Worm (Caenorhabditis elegans) whole organism, young adult: Measurements from ENCODE around the gene czw-1.

Experiments used
- B0261.1 ChIP-seq: sonication (generic microtip); optimal IDR thresholded peaks from 2 replicates; lab custom pipeline; 2016; ENCODE audit warnings: mild to moderate bottlenecking, missing genetic modification characterization, moderate library complexity, missing compliant biosample characterization
- D2030.7 ChIP-seq: fragments of 200-800 bp; sonication (Bioruptor generic); IDR thresholded peaks from 2 replicates; pipeline ENCODE4 v1.3.6; 2022; ENCODE audit warnings: missing genetic modification reagents, missing genetic modification characterization, missing compliant biosample characterization
- F10E7.11 ChIP-seq: sonication (generic microtip); optimal IDR thresholded peaks from 2 replicates; lab custom pipeline; 2017; ENCODE audit warnings: mild to moderate bottlenecking, missing genetic modification characterization, moderate library complexity, missing compliant biosample characterization
- F33H1.4 ChIP-seq: fragments of 200-800 bp; sonication (Bioruptor generic); IDR thresholded peaks from 2 replicates; pipeline ENCODE4 v1.3.6; 2022; ENCODE audit warnings: missing genetic modification reagents, missing genetic modification characterization, missing compliant biosample characterization
- F49E8.2 ChIP-seq: sonication (generic microtip); optimal IDR thresholded peaks from 3 replicates; lab custom pipeline; 2017; ENCODE audit warnings: missing genetic modification characterization, mild to moderate bottlenecking, missing compliant biosample characterization, antibody characterized with exemption, moderate library complexity; ENCODE audit not compliant: insufficient read depth
- F52B5.7 ChIP-seq: sonication (generic microtip); optimal IDR thresholded peaks from 2 replicates; lab custom pipeline; 2016; ENCODE audit warnings: mild to moderate bottlenecking, missing genetic modification characterization, missing compliant biosample characterization
- K12H6.12 ChIP-seq: fragments of 200-800 bp; sonication (Bioruptor generic); optimal IDR thresholded peaks from 2 replicates; lab custom pipeline; 2018; ENCODE audit warnings: mild to moderate bottlenecking, missing genetic modification characterization, missing compliant biosample characterization
- Y53F4B.3 ChIP-seq: fragments of 200-800 bp; sonication (Bioruptor generic); IDR thresholded peaks from 2 replicates; pipeline ENCODE4 v1.3.6; 2022; ENCODE audit warnings: missing genetic modification reagents, missing genetic modification characterization, missing compliant biosample characterization
- Y79H2A.3 ChIP-seq: fragments of 200-800 bp; sonication (Bioruptor generic); conservative IDR thresholded peaks from 2 replicates; pipeline ENCODE4 v1.3.6; 2022; ENCODE audit warnings: missing genetic modification reagents, missing genetic modification characterization, missing compliant biosample characterization
- ZK185.1 ChIP-seq: sonication (generic microtip); optimal IDR thresholded peaks from 2 replicates; lab custom pipeline; 2016; ENCODE audit warnings: mild to moderate bottlenecking, missing genetic modification characterization, missing compliant biosample characterization; ENCODE audit not compliant: poor library complexity, severe bottlenecking
- athp-1 ChIP-seq: sonication (generic microtip); optimal IDR thresholded peaks from 2 replicates; lab custom pipeline; 2017; ENCODE audit warnings: mild to moderate bottlenecking, missing genetic modification characterization, missing compliant biosample characterization
- attf-5 ChIP-seq: fragments of 200-800 bp; sonication (Bioruptor generic); optimal IDR thresholded peaks from 2 replicates; lab custom pipeline; 2018; ENCODE audit warnings: mild to moderate bottlenecking, missing genetic modification characterization, missing compliant biosample characterization
- attf-6 ChIP-seq: fragments of 200-800 bp; sonication (Bioruptor generic); IDR thresholded peaks from 2 replicates; pipeline ENCODE4 v1.3.6; 2022; ENCODE audit warnings: missing genetic modification reagents, missing genetic modification characterization, missing compliant biosample characterization
- bed-2 ChIP-seq: fragments of 200-800 bp; sonication (Bioruptor generic); IDR thresholded peaks from 2 replicates; pipeline ENCODE4 v1.3.6; 2022; ENCODE audit warnings: missing genetic modification reagents, missing genetic modification characterization, missing compliant biosample characterization
- cebp-2 ChIP-seq: fragments of 200-800 bp; sonication (Bioruptor generic); IDR thresholded peaks from 2 replicates; pipeline ENCODE4 v1.3.6; 2022; ENCODE audit warnings: missing genetic modification characterization, missing compliant biosample characterization
- ceh-27 ChIP-seq: fragments of 200-800 bp; sonication (Bioruptor generic); optimal IDR thresholded peaks from 2 replicates; lab custom pipeline; 2018; ENCODE audit warnings: mild to moderate bottlenecking, missing genetic modification characterization, moderate library complexity, missing compliant biosample characterization
- ceh-40 ChIP-seq: fragments of 200-800 bp; sonication (Bioruptor generic); IDR thresholded peaks from 2 replicates; pipeline ENCODE4 v1.3.6; 2022; ENCODE audit warnings: missing genetic modification characterization, missing compliant biosample characterization
- die-1 ChIP-seq: sonication (generic microtip); optimal IDR thresholded peaks from 2 replicates; lab custom pipeline; 2016; ENCODE audit warnings: missing genotype, mild to moderate bottlenecking, missing genetic modification characterization, missing compliant biosample characterization
- dox-1 ChIP-seq: fragments of 200-800 bp; sonication (Bioruptor generic); IDR thresholded peaks from 2 replicates; pipeline ENCODE4 v1.3.6; 2022; ENCODE audit warnings: missing genetic modification reagents, missing genetic modification characterization, missing compliant biosample characterization
- egl-18 ChIP-seq: fragments of 200-800 bp; sonication (Bioruptor generic); IDR thresholded peaks from 2 replicates; pipeline ENCODE4 v1.3.6; 2022; ENCODE audit warnings: missing genetic modification reagents, missing genetic modification characterization, missing compliant biosample characterization
- ekl-4 ChIP-seq: fragments of 200-800 bp; sonication (Bioruptor generic); IDR thresholded peaks from 2 replicates; pipeline ENCODE4 v1.3.6; 2022; ENCODE audit warnings: missing genetic modification reagents, missing genetic modification characterization, missing compliant biosample characterization
- gei-17 ChIP-seq: fragments of 200-800 bp; sonication (Bioruptor generic); optimal IDR thresholded peaks from 2 replicates; lab custom pipeline; 2018; ENCODE audit warnings: mild to moderate bottlenecking, missing genetic modification characterization, missing compliant biosample characterization
- hlh-26 ChIP-seq: fragments of 200-800 bp; sonication (Bioruptor generic); conservative IDR thresholded peaks from 2 replicates; pipeline ENCODE4 v1.3.6; 2022; ENCODE audit warnings: missing genetic modification reagents, missing genetic modification characterization, missing compliant biosample characterization
- hmg-20 ChIP-seq: fragments of 200-800 bp; sonication (Bioruptor generic); IDR thresholded peaks from 2 replicates; pipeline ENCODE4 v1.3.6; 2022; ENCODE audit warnings: missing genetic modification reagents, missing genetic modification characterization, missing compliant biosample characterization
- lag-1 ChIP-seq: fragments of 200-800 bp; sonication (Bioruptor generic); IDR thresholded peaks from 2 replicates; pipeline ENCODE4 v1.3.6; 2022; ENCODE audit warnings: missing genetic modification reagents, missing genetic modification characterization, missing compliant biosample characterization
- let-526 ChIP-seq: fragments of 200-800 bp; sonication (Bioruptor generic); IDR thresholded peaks from 2 replicates; pipeline ENCODE4 v1.3.6; 2022; ENCODE audit warnings: missing genetic modification reagents, missing genetic modification characterization, missing compliant biosample characterization
- lin-26 ChIP-seq: fragments of 200-800 bp; sonication (Bioruptor generic); IDR thresholded peaks from 2 replicates; pipeline ENCODE4 v1.3.6; 2022; ENCODE audit warnings: missing genetic modification reagents, missing genetic modification characterization, missing compliant biosample characterization
- lin-35 ChIP-seq, 3 experiments: fragments of 150-350 bp in 2 of 3; sonication (generic microtip) in 1 of 3; optimal IDR thresholded peaks; 2 replicates each; lab custom pipeline; 2014 to 2018; ENCODE audit warnings: missing biosample characterization in 3 of 3, missing genetic modification characterization in 3 of 3, missing genetic modification reagents in 3 of 3
- lsy-27 ChIP-seq: sonication (generic microtip); optimal IDR thresholded peaks from 2 replicates; lab custom pipeline; 2017; ENCODE audit warnings: missing genetic modification characterization, mild to moderate bottlenecking, missing compliant biosample characterization, antibody characterized with exemption, missing genotype, borderline replicate concordance; ENCODE audit not compliant: insufficient read depth
- madf-10 ChIP-seq: sonication (generic microtip); optimal IDR thresholded peaks from 2 replicates; lab custom pipeline; 2016; ENCODE audit warnings: mild to moderate bottlenecking, missing genetic modification characterization, missing compliant biosample characterization
- madf-3 ChIP-seq: fragments of 200-800 bp; sonication (Bioruptor generic); IDR thresholded peaks from 2 replicates; pipeline ENCODE4 v1.3.6; 2022; ENCODE audit warnings: missing genetic modification reagents, missing genetic modification characterization, missing compliant biosample characterization
- madf-6 ChIP-seq: fragments of 200-800 bp; sonication (Bioruptor generic); IDR thresholded peaks from 2 replicates; pipeline ENCODE4 v1.3.6; 2022; ENCODE audit warnings: missing genetic modification reagents, missing genetic modification characterization, missing compliant biosample characterization
- madf-8 ChIP-seq: fragments of 200-800 bp; sonication (Bioruptor generic); conservative IDR thresholded peaks from 2 replicates; pipeline ENCODE4 v1.3.6; 2022; ENCODE audit warnings: missing genetic modification reagents, missing genetic modification characterization, missing compliant biosample characterization
- mel-28 ChIP-seq: sonication (generic microtip); optimal IDR thresholded peaks from 2 replicates; lab custom pipeline; 2016; ENCODE audit warnings: borderline replicate concordance, mild to moderate bottlenecking, missing genetic modification characterization, missing compliant biosample characterization
- mxl-1 ChIP-seq: sonication (generic microtip); optimal IDR thresholded peaks from 2 replicates; lab custom pipeline; 2016; ENCODE audit warnings: missing genetic modification characterization, missing compliant biosample characterization
- nhr-120 ChIP-seq: fragments of 200-800 bp; sonication (Bioruptor generic); IDR thresholded peaks from 2 replicates; pipeline ENCODE4 v1.3.6; 2022; ENCODE audit warnings: missing genetic modification characterization, missing compliant biosample characterization
- nhr-179 ChIP-seq: sonication (generic microtip); optimal IDR thresholded peaks from 2 replicates; lab custom pipeline; 2016; ENCODE audit warnings: mild to moderate bottlenecking, missing genetic modification characterization, missing compliant biosample characterization
- nhr-90 ChIP-seq: sonication (generic microtip); optimal IDR thresholded peaks from 2 replicates; lab custom pipeline; 2016; ENCODE audit warnings: missing genotype, mild to moderate bottlenecking, missing genetic modification characterization, missing compliant biosample characterization
- pha-4 ChIP-seq: fragments of 150-350 bp; sonication (generic microtip); optimal IDR thresholded peaks from 2 replicates; lab custom pipeline; 2014; ENCODE audit warnings: missing biosample characterization, missing genetic modification reagents, missing genetic modification characterization
- rcor-1 ChIP-seq: fragments of 200-800 bp; sonication (Bioruptor generic); IDR thresholded peaks from 2 replicates; pipeline ENCODE4 v1.3.6; 2022; ENCODE audit warnings: missing genetic modification reagents, missing genetic modification characterization, missing compliant biosample characterization
- sea-2 ChIP-seq: fragments of 200-800 bp; sonication (Bioruptor generic); IDR thresholded peaks from 2 replicates; pipeline ENCODE4 v1.3.6; 2022; ENCODE audit warnings: missing genetic modification characterization, missing compliant biosample characterization
- snpc-3.4 ChIP-seq: sonication (generic microtip); optimal IDR thresholded peaks from 2 replicates; lab custom pipeline; 2017; ENCODE audit warnings: missing genetic modification characterization, mild to moderate bottlenecking, missing compliant biosample characterization, antibody characterized with exemption, moderate library complexity, missing genotype, missing genetic modification reagents
- tbx-9 ChIP-seq: sonication (generic microtip); optimal IDR thresholded peaks from 2 replicates; lab custom pipeline; 2016; ENCODE audit warnings: borderline replicate concordance, missing genetic modification characterization, inconsistent platforms, missing compliant biosample characterization
- tlf-1 ChIP-seq: fragments of 200-800 bp; sonication (Bioruptor generic); optimal IDR thresholded peaks from 2 replicates; lab custom pipeline; 2018; ENCODE audit warnings: mild to moderate bottlenecking, missing genetic modification characterization, missing compliant biosample characterization
- ztf-18 ChIP-seq: sonication (generic microtip); optimal IDR thresholded peaks from 2 replicates; lab custom pipeline; 2016; ENCODE audit warnings: missing genotype, mild to moderate bottlenecking, missing genetic modification characterization, missing compliant biosample characterization
- ztf-22 ChIP-seq: fragments of 200-800 bp; sonication (Bioruptor generic); optimal IDR thresholded peaks from 2 replicates; lab custom pipeline; 2018; ENCODE audit warnings: mild to moderate bottlenecking, missing genetic modification characterization, moderate library complexity, missing compliant biosample characterization
- ztf-3 ChIP-seq: fragments of 200-800 bp; sonication (Bioruptor generic); optimal IDR thresholded peaks from 2 replicates; lab custom pipeline; 2018; ENCODE audit warnings: mild to moderate bottlenecking, missing genetic modification characterization, missing compliant biosample characterization
- ztf-6 ChIP-seq: fragments of 200-800 bp; sonication (Bioruptor generic); IDR thresholded peaks from 2 replicates; pipeline ENCODE4 v1.3.6; 2022; ENCODE audit warnings: missing genetic modification reagents, missing genetic modification characterization, missing compliant biosample characterization

Gene czw-1

DNA sequence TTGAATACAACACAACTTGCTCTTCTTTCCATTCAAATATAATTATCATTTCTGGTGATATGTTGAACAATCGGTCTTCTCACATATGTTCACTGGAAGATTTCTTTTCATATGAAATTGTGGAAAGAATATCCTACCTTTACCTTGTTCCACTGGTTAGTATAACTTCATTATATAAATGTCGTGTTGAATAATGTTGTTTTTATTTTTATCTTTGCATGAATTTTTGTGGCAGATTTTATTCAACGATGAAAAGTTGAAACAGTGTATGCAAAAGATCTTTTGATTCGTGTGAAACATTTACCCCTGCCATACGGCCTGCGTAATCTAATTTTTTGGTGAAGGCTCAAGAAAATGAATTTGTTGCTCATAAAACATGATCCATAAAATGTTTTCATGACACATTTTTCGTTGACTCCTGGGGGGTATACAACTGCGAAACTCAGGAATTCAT lies 15.3 kb upstream of the czw-1 start (continued):
- TF ChIP-seq ztf-3, result no peak
- peak; percentile 68 for TF ChIP-seq lin-26
- no peak for TF ChIP-seq nhr-179 (tag; lab: Kevin White, UChicago)
- TF ChIP-seq nhr-120, result no peak
- no peak for TF ChIP-seq lsy-27 (tag; lab: Kevin White, UChicago)
- TF ChIP-seq ztf-22 (GFP tag; lab: Kevin White, UChicago), result no peak
- TF ChIP-seq lag-1, result no peak
- TF ChIP-seq F10E7.11 (tag; lab: Kevin White, UChicago), result peak; percentile 65
- TF ChIP-seq madf-10 (tag; lab: Kevin White, UChicago), result no peak
- no peak for TF ChIP-seq pha-4
- TF ChIP-seq gei-17, result no peak
- TF ChIP-seq Y53F4B.3 (GFP tag; lab: Robert Waterston, UW), result no peak
- TF ChIP-seq madf-3 (GFP tag; lab: Robert Waterston, UW), result 0 out of 2 replicates have a peak, but pooled peaks have one; percentile 29
- no peak for TF ChIP-seq hmg-20 (GFP tag; lab: Robert Waterston, UW)
- no peak for TF ChIP-seq Y79H2A.3 (GFP tag; lab: Robert Waterston, UW)
- peak; percentile 47 for TF ChIP-seq ztf-18 (tag; lab: Kevin White, UChicago)
- no peak for TF ChIP-seq ZK185.1 (tag; lab: Kevin White, UChicago)
- TF ChIP-seq tbx-9 (tag; lab: Kevin White, UChicago), result peak; percentile 28
- peak; percentile 76 for TF ChIP-seq madf-6 (GFP tag; lab: Robert Waterston, UW)
- no peak for TF ChIP-seq nhr-90 (tag; lab: Kevin White, UChicago)
- no peak for TF ChIP-seq madf-8 (GFP tag; lab: Robert Waterston, UW)
- no peak for TF ChIP-seq D2030.7 (GFP tag; lab: Robert Waterston, UW)
- TF ChIP-seq ceh-27 (GFP tag; lab: Kevin White, UChicago), result no peak
- TF ChIP-seq attf-6, result peak; percentile 75
- TF ChIP-seq ceh-40, result 0 out of 2 replicates have a peak, but pooled peaks have one; percentile 33
- no peak for TF ChIP-seq die-1
- TF ChIP-seq K12H6.12 (tag; lab: Kevin White, UChicago), result no peak
- TF ChIP-seq cebp-2 (GFP tag; lab: Robert Waterston, UW), result no peak
- TF ChIP-seq bed-2 (GFP tag; lab: Robert Waterston, UW), result no peak
- TF ChIP-seq tlf-1, result peak; percentile 73
- TF ChIP-seq let-526 (GFP tag; lab: Robert Waterston, UW), result no peak
- TF ChIP-seq ekl-4 (GFP tag; lab: Robert Waterston, UW), result peak; percentile 86
- peak in 1 of 3 experiments; percentile 16 for TF ChIP-seq lin-35 (GFP tag; optimal IDR thresholded peaks at IDR 0.05; lab: Kevin White, UChicago)
- no peak for TF ChIP-seq B0261.1
- no peak for TF ChIP-seq ztf-6 (GFP tag; lab: Robert Waterston, UW)
- no peak for TF ChIP-seq attf-5 (GFP tag; lab: Kevin White, UChicago)
- peak; percentile 43 for TF ChIP-seq F33H1.4 (GFP tag; lab: Robert Waterston, UW)
- TF ChIP-seq hlh-26 (GFP tag; lab: Robert Waterston, UW), result no peak
- no peak for TF ChIP-seq sea-2 (GFP tag; lab: Robert Waterston, UW)
- TF ChIP-seq athp-1 (tag; lab: Kevin White, UChicago), result peak; percentile 65
- no peak for TF ChIP-seq mel-28
- TF ChIP-seq F49E8.2 (tag; lab: Kevin White, UChicago), result peak; percentile 97
- peak; percentile 67 for TF ChIP-seq snpc-3.4 (tag; lab: Kevin White, UChicago)
- peak; percentile 36 for TF ChIP-seq mxl-1 (tag; lab: Kevin White, UChicago)
- 0 out of 2 replicates have a peak, but pooled peaks have one; percentile 11 for TF ChIP-seq rcor-1 (GFP tag; lab: Robert Waterston, UW)
- TF ChIP-seq F52B5.7 (tag; lab: Kevin White, UChicago), result peak; percentile 35
- no peak for TF ChIP-seq egl-18
- 0 out of 2 replicates have a peak, but pooled peaks have one; percentile 5 for TF ChIP-seq dox-1 (GFP tag; lab: Robert Waterston, UW)
